Worm (Caenorhabditis elegans) whole organism, L3 larva: ENCODE results near the gene mrpl-16.

Experiments used
- R02D3.7 ChIP-seq: fragments of 150-350 bp; optimal IDR thresholded peaks from 2 replicates; lab custom pipeline; 2014; ENCODE audit warnings: missing biosample characterization, missing genetic modification characterization
- ZK546.5 ChIP-seq: sonication (generic microtip); optimal IDR thresholded peaks from 2 replicates; lab custom pipeline; 2017; ENCODE audit warnings: missing biosample characterization, missing genetic modification characterization
- aly-2 ChIP-seq: fragments of 150-350 bp; optimal IDR thresholded peaks from 2 replicates; lab custom pipeline; 2014; ENCODE audit warnings: missing biosample characterization, missing genetic modification characterization
- ama-1 ChIP-seq: fragments of 150-350 bp; optimal IDR thresholded peaks from 2 replicates; lab custom pipeline; 2018
- ceh-16 ChIP-seq: sonication (generic microtip); optimal IDR thresholded peaks from 2 replicates; lab custom pipeline; 2017; ENCODE audit warnings: missing biosample characterization, missing genetic modification characterization
- ceh-28 ChIP-seq: fragments of 150-350 bp; optimal IDR thresholded peaks from 2 replicates; lab custom pipeline; 2014; ENCODE audit warnings: missing biosample characterization, missing genetic modification reagents, missing genetic modification characterization
- ceh-82 ChIP-seq: fragments of 150-350 bp; optimal IDR thresholded peaks from 2 replicates; lab custom pipeline; 2014; ENCODE audit warnings: missing biosample characterization, missing genetic modification characterization
- ceh-9 ChIP-seq: sonication (generic microtip); optimal IDR thresholded peaks from 2 replicates; lab custom pipeline; 2018; ENCODE audit warnings: missing biosample characterization, missing genetic modification characterization
- daf-12 ChIP-seq: fragments of 150-350 bp; optimal IDR thresholded peaks from 2 replicates; lab custom pipeline; 2014; ENCODE audit warnings: missing biosample characterization, missing genetic modification reagents, missing genetic modification characterization
- egl-27 ChIP-seq: sonication (generic microtip); optimal IDR thresholded peaks from 4 replicates; lab custom pipeline; 2017; ENCODE audit warnings: missing biosample characterization, missing genetic modification reagents, missing genetic modification characterization
- egl-5 ChIP-seq: fragments of 150-350 bp; optimal IDR thresholded peaks from 2 replicates; lab custom pipeline; 2017; ENCODE audit warnings: missing biosample characterization, missing genetic modification reagents, missing genetic modification characterization, inconsistent platforms
- elt-1 ChIP-seq: fragments of 150-350 bp; optimal IDR thresholded peaks from 2 replicates; lab custom pipeline; 2014; ENCODE audit warnings: missing biosample characterization, missing genetic modification characterization
- elt-2 ChIP-seq: sonication (generic microtip); optimal IDR thresholded peaks from 2 replicates; lab custom pipeline; 2016; ENCODE audit warnings: missing genetic modification reagents, mild to moderate bottlenecking, missing genetic modification characterization, missing compliant biosample characterization
- elt-3 ChIP-seq, 3 experiments: fragments of 150-350 bp in 1 of 3; sonication (generic microtip) in 2 of 3; optimal IDR thresholded peaks; 2 replicates in 2 of 3; 4 replicates in 1 of 3; lab custom pipeline; 2014 to 2017; ENCODE audit warnings: missing biosample characterization in 3 of 3, missing genetic modification characterization in 3 of 3
- eor-1 ChIP-seq, 2 experiments: fragments of 150-350 bp; optimal IDR thresholded peaks; 2 replicates each; lab custom pipeline; 2014 to 2018; ENCODE audit warnings: missing biosample characterization in 2 of 2, missing genetic modification characterization in 2 of 2
- fkh-10 ChIP-seq: sonication (generic microtip); optimal IDR thresholded peaks from 2 replicates; lab custom pipeline; 2017; ENCODE audit warnings: missing biosample characterization, missing genetic modification reagents, missing genetic modification characterization
- fkh-2 ChIP-seq: fragments of 150-350 bp; optimal IDR thresholded peaks from 2 replicates; lab custom pipeline; 2014; ENCODE audit warnings: missing biosample characterization, missing genetic modification reagents, missing genetic modification characterization
- fos-1 ChIP-seq: fragments of 150-350 bp; optimal IDR thresholded peaks from 2 replicates; lab custom pipeline; 2014; ENCODE audit warnings: missing biosample characterization, missing genetic modification characterization
- hmg-11 ChIP-seq: sonication (generic microtip); optimal IDR thresholded peaks from 2 replicates; lab custom pipeline; 2016; ENCODE audit warnings: missing genetic modification characterization, missing compliant biosample characterization
- jun-1 ChIP-seq: fragments of 150-350 bp; optimal IDR thresholded peaks from 2 replicates; lab custom pipeline; 2014; ENCODE audit warnings: missing biosample characterization, missing genetic modification reagents, missing genetic modification characterization
- lin-15B ChIP-seq: fragments of 150-350 bp; optimal IDR thresholded peaks from 2 replicates; lab custom pipeline; 2014; ENCODE audit warnings: missing biosample characterization, missing genetic modification characterization
- lin-39 ChIP-seq: fragments of 150-350 bp; optimal IDR thresholded peaks from 2 replicates; lab custom pipeline; 2018; ENCODE audit warnings: missing biosample characterization, missing genetic modification reagents, missing genetic modification characterization
- lsy-12 ChIP-seq: sonication (generic microtip); optimal IDR thresholded peaks from 2 replicates; lab custom pipeline; 2016; ENCODE audit warnings: mild to moderate bottlenecking, missing genetic modification characterization, missing compliant biosample characterization
- mdl-1 ChIP-seq: fragments of 150-350 bp; optimal IDR thresholded peaks from 2 replicates; lab custom pipeline; 2014; ENCODE audit warnings: missing biosample characterization, missing genetic modification characterization
- mml-1 ChIP-seq: fragments of 150-350 bp; sonication (generic microtip); optimal IDR thresholded peaks from 3 replicates; lab custom pipeline; 2014; ENCODE audit warnings: missing biosample characterization, missing genetic modification characterization
- nfya-1 ChIP-seq: sonication (generic microtip); optimal IDR thresholded peaks from 2 replicates; lab custom pipeline; 2017; ENCODE audit warnings: missing genetic modification characterization, mild to moderate bottlenecking, missing compliant biosample characterization, antibody characterized with exemption, moderate library complexity; ENCODE audit not compliant: insufficient read depth
- nhr-11 ChIP-seq: fragments of 150-350 bp; optimal IDR thresholded peaks from 2 replicates; lab custom pipeline; 2014; ENCODE audit warnings: missing biosample characterization, missing genetic modification characterization
- nhr-12 ChIP-seq: fragments of 150-350 bp; optimal IDR thresholded peaks from 2 replicates; lab custom pipeline; 2014; ENCODE audit warnings: missing biosample characterization, missing genetic modification characterization
- nhr-23 ChIP-seq: fragments of 150-350 bp; optimal IDR thresholded peaks from 2 replicates; lab custom pipeline; 2014; ENCODE audit warnings: missing biosample characterization, missing genetic modification reagents, missing genetic modification characterization
- nhr-237 ChIP-seq: fragments of 150-350 bp; optimal IDR thresholded peaks from 2 replicates; lab custom pipeline; 2014; ENCODE audit warnings: missing biosample characterization, missing genetic modification characterization
- nhr-25 ChIP-seq: sonication (generic microtip); optimal IDR thresholded peaks from 2 replicates; lab custom pipeline; 2017; ENCODE audit warnings: missing biosample characterization, missing genetic modification characterization
- nhr-28 ChIP-seq: fragments of 150-350 bp; optimal IDR thresholded peaks from 2 replicates; lab custom pipeline; 2014; ENCODE audit warnings: missing biosample characterization, missing genetic modification characterization
- nhr-43 ChIP-seq: sonication (generic microtip); optimal IDR thresholded peaks from 2 replicates; lab custom pipeline; 2016; ENCODE audit warnings: mild to moderate bottlenecking, missing genetic modification characterization, missing compliant biosample characterization; ENCODE audit not compliant: poor library complexity, severe bottlenecking
- nhr-67 ChIP-seq: fragments of 150-350 bp; optimal IDR thresholded peaks from 2 replicates; lab custom pipeline; 2014; ENCODE audit warnings: missing biosample characterization, missing genetic modification characterization
- nhr-76 ChIP-seq: fragments of 150-350 bp; sonication (generic microtip); optimal IDR thresholded peaks from 5 replicates; lab custom pipeline; 2014; ENCODE audit warnings: missing biosample characterization, missing genetic modification characterization
- nhr-77 ChIP-seq: fragments of 150-350 bp; optimal IDR thresholded peaks from 2 replicates; lab custom pipeline; 2014; ENCODE audit warnings: missing biosample characterization, missing genetic modification characterization
- pha-4 ChIP-seq: fragments of 150-350 bp; optimal IDR thresholded peaks from 2 replicates; lab custom pipeline; 2014; ENCODE audit warnings: missing biosample characterization, missing genetic modification reagents, missing genetic modification characterization
- pqm-1 ChIP-seq: fragments of 150-350 bp; optimal IDR thresholded peaks from 2 replicates; lab custom pipeline; 2017; ENCODE audit warnings: missing biosample characterization, missing genetic modification characterization, inconsistent platforms
- sea-2 ChIP-seq: fragments of 150-350 bp; sonication (generic microtip); optimal IDR thresholded peaks from 4 replicates; lab custom pipeline; 2014; ENCODE audit warnings: missing biosample characterization, missing genetic modification reagents, missing genetic modification characterization
- skn-1 ChIP-seq: fragments of 150-350 bp; optimal IDR thresholded peaks from 2 replicates; lab custom pipeline; 2014; ENCODE audit warnings: missing biosample characterization, missing genetic modification characterization
- snpc-4 ChIP-seq: fragments of 150-350 bp; optimal IDR thresholded peaks from 2 replicates; lab custom pipeline; 2014; ENCODE audit warnings: missing biosample characterization, missing genetic modification characterization
- tbx-2 ChIP-seq: sonication (generic microtip); optimal IDR thresholded peaks from 2 replicates; lab custom pipeline; 2016; ENCODE audit warnings: mild to moderate bottlenecking, missing genetic modification characterization, missing compliant biosample characterization
- unc-39 ChIP-seq: sonication (generic microtip); optimal IDR thresholded peaks from 4 replicates; lab custom pipeline; 2017; ENCODE audit warnings: missing biosample characterization, missing genetic modification characterization
- unc-62 ChIP-seq: fragments of 150-350 bp; sonication (generic microtip); optimal IDR thresholded peaks from 4 replicates; lab custom pipeline; 2014; ENCODE audit warnings: missing biosample characterization, missing genetic modification reagents, missing genetic modification characterization
- zag-1 ChIP-seq: fragments of 150-350 bp; optimal IDR thresholded peaks from 2 replicates; lab custom pipeline; 2014; ENCODE audit warnings: missing biosample characterization, missing genetic modification characterization
- ztf-11 ChIP-seq: fragments of 150-350 bp; optimal IDR thresholded peaks from 2 replicates; lab custom pipeline; 2014; ENCODE audit warnings: missing biosample characterization, missing genetic modification characterization
- ztf-4 ChIP-seq: fragments of 150-350 bp; optimal IDR thresholded peaks from 2 replicates; lab custom pipeline; 2014; ENCODE audit warnings: missing biosample characterization, missing genetic modification characterization

mrpl-16 gene

DNA sequence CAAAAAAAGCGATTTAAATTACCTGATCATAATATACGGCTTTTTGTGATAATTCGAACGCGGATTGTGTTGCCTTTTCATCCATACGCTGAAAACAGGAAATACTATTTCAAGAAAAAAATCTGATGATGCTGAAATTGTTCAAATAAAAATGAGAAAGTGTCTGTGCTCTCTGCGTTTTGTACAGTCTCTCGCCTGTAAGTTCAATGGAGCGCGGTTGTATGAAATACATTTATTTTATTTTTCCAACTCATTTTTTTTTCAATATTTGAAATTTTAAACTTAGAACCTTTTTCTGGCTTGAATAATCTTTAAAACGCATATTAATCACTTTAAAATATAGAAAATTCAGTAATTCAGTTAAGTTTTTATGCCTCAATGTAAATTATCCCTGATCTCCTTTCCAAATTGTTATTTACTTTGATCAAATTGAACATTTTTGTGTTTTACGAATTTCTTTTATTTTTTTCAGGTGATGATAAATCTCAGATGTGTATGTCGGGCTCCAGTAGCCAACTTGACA lies at the start of gene mrpl-16, which contains the start of gene clp-2:
TSS of gene mrpl-16 (plus strand) at position 473 of the 523 bp plus-strand sequence.
TSS of gene clp-2 (minus strand) at position 94 of the 523 bp plus-strand sequence.
- TF ChIP-seq lin-15B (tag; lab: Kevin White, UChicago), result peak; percentile 43
- TF ChIP-seq nfya-1, result peak; percentile 53
- TF ChIP-seq egl-5 (tag; lab: Kevin White, UChicago), result no peak
- TF ChIP-seq nhr-23 (tag; lab: Kevin White, UChicago), result peak; percentile 12
- no peak for TF ChIP-seq ceh-16 (tag; lab: Kevin White, UChicago)

ce11 chrIII:4655402-4655801 lies 48.8 kb upstream of the mrpl-16 start, which contains the start of gene T23F11.2:
TSS of gene T23F11.2 (minus strand) at chrIII:4655502.
- TF ChIP-seq ceh-82 (tag; lab: Kevin White, UChicago) (no peak), aly-2 (no peak), mdl-1 (tag; lab: Kevin White, UChicago) (no peak), nhr-28 (tag; lab: Kevin White, UChicago) (no peak)
- TF ChIP-seq, all 47 proteins: peak for 0

DNA sequence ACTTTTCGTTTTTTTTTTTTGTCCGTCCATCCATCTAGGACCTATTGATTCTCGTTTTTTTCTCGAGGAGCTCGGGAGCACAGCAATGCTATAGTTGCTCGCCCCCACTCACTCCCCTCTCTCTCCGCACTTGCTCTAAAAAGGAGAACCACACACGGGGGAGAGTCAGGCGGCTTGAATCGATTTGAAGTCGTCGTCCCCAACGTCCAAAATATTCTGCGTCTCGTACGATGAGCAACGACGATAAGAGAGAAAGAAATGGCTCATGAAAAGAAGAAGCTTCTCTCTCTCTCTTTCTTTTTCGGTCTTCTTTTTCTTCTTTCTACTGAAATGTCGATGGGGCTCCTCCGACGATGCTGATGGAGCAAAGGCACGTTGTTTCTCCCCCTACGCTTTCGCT lies 47.8 kb upstream of the mrpl-16 start:
- TF ChIP-seq ceh-16 (tag; lab: Kevin White, UChicago), result no peak
- no peak for TF ChIP-seq ama-1 (lab: Kevin White, UChicago)
- TF ChIP-seq daf-12 (tag; lab: Kevin White, UChicago), result no peak
- TF ChIP-seq egl-5 (tag; lab: Kevin White, UChicago), result no peak
- no peak for TF ChIP-seq nhr-43 (tag; lab: Kevin White, UChicago)
- no peak for TF ChIP-seq nhr-28 (tag; lab: Kevin White, UChicago)
- peak; percentile 8 for TF ChIP-seq tbx-2
- TF ChIP-seq R02D3.7, result no peak
- TF ChIP-seq fos-1 (tag; lab: Kevin White, UChicago), result no peak
- TF ChIP-seq lsy-12 (tag; lab: Kevin White, UChicago), result no peak
- TF ChIP-seq skn-1 (tag; lab: Kevin White, UChicago), result no peak
- TF ChIP-seq hmg-11, result peak; percentile 76
- TF ChIP-seq pqm-1, result no peak
- TF ChIP-seq nhr-23 (tag; lab: Kevin White, UChicago), result no peak
- no peak for TF ChIP-seq nhr-67 (tag; lab: Kevin White, UChicago)
- TF ChIP-seq mml-1 (tag; lab: Kevin White, UChicago), result no peak
- TF ChIP-seq pha-4 (tag; lab: Kevin White, UChicago), result no peak
- TF ChIP-seq ztf-11, result no peak
- TF ChIP-seq egl-27 (tag; lab: Kevin White, UChicago), result no peak
- no peak for TF ChIP-seq unc-62 (GFP tag; lab: Kevin White, UChicago)
- TF ChIP-seq nhr-12, result no peak
- no peak for TF ChIP-seq ztf-4 (tag; lab: Kevin White, UChicago)
- peak; percentile 31 for TF ChIP-seq lin-15B (tag; lab: Kevin White, UChicago)
- no peak for TF ChIP-seq sea-2
- TF ChIP-seq elt-1 (tag; lab: Kevin White, UChicago), result peak; percentile 9
- no peak for TF ChIP-seq ceh-9 (tag; lab: Kevin White, UChicago)
- TF ChIP-seq fkh-10 (GFP tag; lab: Kevin White, UChicago), result peak; percentile 67
- TF ChIP-seq nhr-76 (tag; lab: Kevin White, UChicago), result no peak
- no peak for TF ChIP-seq nhr-77 (tag; lab: Kevin White, UChicago)
- TF ChIP-seq nhr-237 (tag; lab: Kevin White, UChicago), result no peak
- TF ChIP-seq mdl-1 (tag; lab: Kevin White, UChicago), result peak; percentile 48
- no peak for TF ChIP-seq unc-39 (tag; lab: Kevin White, UChicago)
- no peak for TF ChIP-seq fkh-2
- TF ChIP-seq jun-1 (tag; lab: Kevin White, UChicago), result no peak
- no peak for TF ChIP-seq zag-1 (tag; lab: Kevin White, UChicago)
- peak; percentile 49 for TF ChIP-seq snpc-4 (tag; lab: Kevin White, UChicago)
- peak; percentile 42 for TF ChIP-seq ceh-28 (tag; lab: Kevin White, UChicago)
- peak; percentile 85 for TF ChIP-seq lin-39
- TF ChIP-seq ceh-82 (tag; lab: Kevin White, UChicago), result no peak
- no peak for TF ChIP-seq eor-1 (tag; optimal IDR thresholded peaks at IDR 0.05; lab: Kevin White, UChicago)
- TF ChIP-seq ZK546.5 (tag; lab: Kevin White, UChicago), result no peak
- TF ChIP-seq aly-2, result no peak
- TF ChIP-seq elt-3 (tag; optimal IDR thresholded peaks at IDR 0.05; lab: Kevin White, UChicago), result no peak
- TF ChIP-seq elt-2 (tag; lab: Kevin White, UChicago), result no peak
- peak; percentile 81 for TF ChIP-seq nfya-1
- TF ChIP-seq nhr-11, result no peak
- no peak for TF ChIP-seq nhr-25 (tag; lab: Kevin White, UChicago)
